Fruit fly (Drosophila melanogaster): ENCODE measurements around the gene CG13071.
A peak's percentile ranks its signal among the peaks of the same experiment; 100 is the strongest.

DNA sequence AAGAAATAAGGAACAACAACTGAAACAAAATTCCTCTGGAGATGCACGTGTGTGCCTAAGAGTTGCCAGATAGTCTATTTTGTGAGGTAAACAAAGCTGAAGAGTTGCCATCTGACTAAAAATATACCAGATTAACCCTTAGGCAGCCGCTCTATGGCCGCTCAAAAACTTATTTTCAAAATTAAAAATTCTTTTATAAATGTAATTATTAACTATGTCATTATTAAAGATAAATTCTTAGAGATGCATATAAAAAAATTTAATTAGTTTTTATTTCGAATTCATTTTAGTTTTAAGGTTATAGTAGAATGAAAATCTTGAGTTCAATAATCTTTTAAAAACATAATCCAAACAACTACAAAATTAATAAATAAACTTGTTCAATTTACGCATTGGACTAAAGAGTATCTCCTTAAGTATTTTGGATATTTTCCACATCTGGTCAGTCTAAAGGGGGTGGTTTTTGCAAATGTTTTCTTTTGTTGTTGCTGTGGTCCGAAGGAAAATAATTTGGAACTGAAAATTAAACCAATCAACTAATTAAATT lies 33.8 kb upstream of the CG13071 start, which contains the start of gene Tmx3:
- TF ChIP-seq Dfd (GFP tag; optimal IDR thresholded peaks at IDR 0.05): no peak
- TF ChIP-seq psq (GFP tag; optimal IDR thresholded peaks at IDR 0.05): peak; percentile 85
- TF ChIP-seq GATAd (GFP tag; optimal IDR thresholded peaks at IDR 0.05): peak; percentile 72
- TF ChIP-seq Hr78 (GFP tag; optimal IDR thresholded peaks at IDR 0.05): no peak
- no peak for TF ChIP-seq Dif (GFP tag; optimal IDR thresholded peaks at IDR 0.05; ENCODE audit: partially characterized antibody)
- peak; percentile 82 for TF ChIP-seq brk (GFP tag; optimal IDR thresholded peaks at IDR 0.05)
- peak; percentile 82 for TF ChIP-seq Hnf4 (GFP tag; optimal IDR thresholded peaks at IDR 0.05)
- no peak for TF ChIP-seq sage (GFP tag; optimal IDR thresholded peaks at IDR 0.05)
- TF ChIP-seq Myc (optimal IDR thresholded peaks at IDR 0.05): peak; percentile 25
- peak; percentile 82 for TF ChIP-seq h (GFP tag; optimal IDR thresholded peaks at IDR 0.05)
- TF ChIP-seq usp (GFP tag; optimal IDR thresholded peaks at IDR 0.05): no peak
- TF ChIP-seq Vsx2 (GFP tag; optimal IDR thresholded peaks at IDR 0.05; ENCODE audit: partially characterized antibody): no peak
- TF ChIP-seq HLH106 (tag; optimal IDR thresholded peaks at IDR 0.05): peak; percentile 91
